Fruit fly (Drosophila melanogaster): Measurements from ENCODE around the gene CG13082.

Gene CG13082

dm6 chr2L:19577187-19577765 is 39.1 kb downstream of the CG13082 start, which contains the start of the genes spi and msb1l (continued):
- TF ChIP-seq Hr3 (GFP tag; optimal IDR thresholded peaks at IDR 0.05) (peak; percentile 71), Lim3 (GFP tag; IDR thresholded peaks at IDR 0.05) (no peak), CG17359 (tag; optimal IDR thresholded peaks at IDR 0.05) (peak; percentile 7), cg (GFP tag; optimal IDR thresholded peaks at IDR 0.05) (no peak), Xbp1 (GFP tag; optimal IDR thresholded peaks at IDR 0.05) (peak; percentile 72), bbx (GFP tag; IDR thresholded peaks at IDR 0.05; ENCODE audit: partially characterized antibody) (peak; percentile 10; the same call in 1 of the 2 replicates), Ravus (GFP tag; IDR thresholded peaks at IDR 0.05) (no peak), CG11085 (GFP tag; IDR thresholded peaks at IDR 0.05) (0 out of 2 replicates have a peak, but pooled peaks have one; percentile 41), Max (GFP tag; optimal IDR thresholded peaks at IDR 0.05) (no peak), CG11695 (GFP tag; IDR thresholded peaks at IDR 0.05) (no peak), CG12236 (GFP tag; optimal IDR thresholded peaks at IDR 0.05) (no peak), CG11247 (GFP tag; IDR thresholded peaks at IDR 0.05) (no peak), Hmr (GFP tag; optimal IDR thresholded peaks at IDR 0.05) (peak; percentile 56), Awh (GFP tag; IDR thresholded peaks at IDR 0.05) (no peak), CG2678 (tag; optimal IDR thresholded peaks at IDR 0.05) (peak; percentile 65), Antp (GFP tag; optimal IDR thresholded peaks at IDR 0.05) (no peak), slbo (GFP tag; IDR thresholded peaks at IDR 0.05) (peak; percentile 77), rib (GFP tag; IDR thresholded peaks at IDR 0.05) (no peak), CG2120 (GFP tag; optimal IDR thresholded peaks at IDR 0.05) (peak; percentile 55), Pdp1 (GFP tag; optimal IDR thresholded peaks at IDR 0.05) (peak in 1 of 2 experiments; percentile 40), Abd-B (GFP tag; optimal IDR thresholded peaks at IDR 0.05) (peak; percentile 80), YL-1 (GFP tag; optimal IDR thresholded peaks at IDR 0.05) (no peak), Hmx (GFP tag; optimal IDR thresholded peaks at IDR 0.05) (no peak), ind (GFP tag; optimal IDR thresholded peaks at IDR 0.05) (peak; percentile 62), CG4404 (GFP tag; IDR thresholded peaks at IDR 0.05) (peak; percentile 55), mld (GFP tag; IDR thresholded peaks at IDR 0.05; ENCODE audit: partially characterized antibody) (0 out of 3 replicates have a peak, but pooled peaks have one; percentile 41), odd (GFP tag; optimal IDR thresholded peaks at IDR 0.05) (no peak), CG11504 (tag; optimal IDR thresholded peaks at IDR 0.05) (peak; percentile 75), Optix (GFP tag; IDR thresholded peaks at IDR 0.05) (no peak), Sin3A (optimal IDR thresholded peaks at IDR 0.05) (peak; percentile 76), CG13287 (GFP tag; IDR thresholded peaks at IDR 0.05; ENCODE audit: partially characterized antibody) (peak; percentile 57), CG1529 (GFP tag; optimal IDR thresholded peaks at IDR 0.05) (no peak), CG1603 (tag; optimal IDR thresholded peaks at IDR 0.05) (no peak), cas (GFP tag; IDR thresholded peaks at IDR 0.05) (no peak), CG3995 (GFP tag; optimal IDR thresholded peaks at IDR 0.05) (peak; percentile 90), HLH4C (GFP tag; IDR thresholded peaks at IDR 0.05; ENCODE audit: partially characterized antibody) (peak; percentile 41; the same call in 1 of the 3 replicates), klu (GFP tag; IDR thresholded peaks at IDR 0.05) (0 out of 2 replicates have a peak, but pooled peaks have one; percentile 35), Ets97D (GFP tag; optimal IDR thresholded peaks at IDR 0.05) (peak; percentile 21), seq (GFP tag; IDR thresholded peaks at IDR 0.05) (no peak), aop (GFP tag; IDR thresholded peaks at IDR 0.05) (no peak), CG43689 (GFP tag; IDR thresholded peaks at IDR 0.05) (no peak), az2 (GFP tag; optimal IDR thresholded peaks at IDR 0.05) (peak; percentile 57), zen2 (GFP tag; IDR thresholded peaks at IDR 0.05; ENCODE audit: partially characterized antibody) (no peak), ttk (GFP tag; IDR thresholded peaks at IDR 0.05) (no peak), stwl (tag; optimal IDR thresholded peaks at IDR 0.05) (peak; percentile 72), Atf-2 (GFP tag; optimal IDR thresholded peaks at IDR 0.05) (no peak), shn (GFP tag; optimal IDR thresholded peaks at IDR 0.05) (no peak), Sox102F (GFP tag; optimal IDR thresholded peaks at IDR 0.05) (peak; percentile 50), twi (tag; optimal IDR thresholded peaks at IDR 0.05) (peak; percentile 21), bcd (GFP tag; optimal IDR thresholded peaks at IDR 0.05) (peak; percentile 34), CG17385 (GFP tag; optimal IDR thresholded peaks at IDR 0.05) (peak; percentile 29)
